Worm (Caenorhabditis elegans) whole organism, L3 larva: Measurements from ENCODE around the gene R151.2.

Experiments
- elt-1 ChIP-seq: fragments of 150-350 bp; optimal IDR thresholded peaks from 2 replicates; lab custom pipeline; 2014; ENCODE audit warnings: missing biosample characterization, missing genetic modification characterization
- fkh-2 ChIP-seq: fragments of 150-350 bp; optimal IDR thresholded peaks from 2 replicates; lab custom pipeline; 2014; ENCODE audit warnings: missing biosample characterization, missing genetic modification reagents, missing genetic modification characterization
- fos-1 ChIP-seq: fragments of 150-350 bp; optimal IDR thresholded peaks from 2 replicates; lab custom pipeline; 2014; ENCODE audit warnings: missing biosample characterization, missing genetic modification characterization
- jun-1 ChIP-seq: fragments of 150-350 bp; optimal IDR thresholded peaks from 2 replicates; lab custom pipeline; 2014; ENCODE audit warnings: missing biosample characterization, missing genetic modification reagents, missing genetic modification characterization
- lin-15B ChIP-seq: fragments of 150-350 bp; optimal IDR thresholded peaks from 2 replicates; lab custom pipeline; 2014; ENCODE audit warnings: missing biosample characterization, missing genetic modification characterization
- mdl-1 ChIP-seq: fragments of 150-350 bp; optimal IDR thresholded peaks from 2 replicates; lab custom pipeline; 2014; ENCODE audit warnings: missing biosample characterization, missing genetic modification characterization
- nhr-11 ChIP-seq: fragments of 150-350 bp; optimal IDR thresholded peaks from 2 replicates; lab custom pipeline; 2014; ENCODE audit warnings: missing biosample characterization, missing genetic modification characterization
- nhr-237 ChIP-seq: fragments of 150-350 bp; optimal IDR thresholded peaks from 2 replicates; lab custom pipeline; 2014; ENCODE audit warnings: missing biosample characterization, missing genetic modification characterization
- nhr-67 ChIP-seq: fragments of 150-350 bp; optimal IDR thresholded peaks from 2 replicates; lab custom pipeline; 2014; ENCODE audit warnings: missing biosample characterization, missing genetic modification characterization
- nhr-76 ChIP-seq: fragments of 150-350 bp; sonication (generic microtip); optimal IDR thresholded peaks from 5 replicates; lab custom pipeline; 2014; ENCODE audit warnings: missing biosample characterization, missing genetic modification characterization
- pha-4 ChIP-seq: fragments of 150-350 bp; optimal IDR thresholded peaks from 2 replicates; lab custom pipeline; 2014; ENCODE audit warnings: missing biosample characterization, missing genetic modification reagents, missing genetic modification characterization
- tbx-2 ChIP-seq: sonication (generic microtip); optimal IDR thresholded peaks from 2 replicates; lab custom pipeline; 2016; ENCODE audit warnings: mild to moderate bottlenecking, missing genetic modification characterization, missing compliant biosample characterization
- unc-62 ChIP-seq: fragments of 150-350 bp; sonication (generic microtip); optimal IDR thresholded peaks from 4 replicates; lab custom pipeline; 2014; ENCODE audit warnings: missing biosample characterization, missing genetic modification reagents, missing genetic modification characterization
- zag-1 ChIP-seq: fragments of 150-350 bp; optimal IDR thresholded peaks from 2 replicates; lab custom pipeline; 2014; ENCODE audit warnings: missing biosample characterization, missing genetic modification characterization

ce11 chrIII:7198838-7199237 lies 10.9 kb upstream of the R151.2 start, which contains the start of gene pfd-5:
- no peak for TF ChIP-seq tbx-2 (tag; lab: Kevin White, UChicago)
- TF ChIP-seq mdl-1 (tag; lab: Kevin White, UChicago), result no peak
- TF ChIP-seq fos-1 (tag; lab: Kevin White, UChicago), result no peak
- TF ChIP-seq pha-4 (tag; lab: Kevin White, UChicago), result peak; percentile 76
- no peak for TF ChIP-seq elt-1 (tag; lab: Kevin White, UChicago)
- TF ChIP-seq jun-1 (tag; lab: Kevin White, UChicago), result no peak
- peak; percentile 61 for TF ChIP-seq lin-15B (tag; lab: Kevin White, UChicago)
- TF ChIP-seq nhr-67 (tag; lab: Kevin White, UChicago), result no peak
- no peak for TF ChIP-seq nhr-237 (tag; lab: Kevin White, UChicago)
- no peak for TF ChIP-seq zag-1 (tag; lab: Kevin White, UChicago)
- no peak for TF ChIP-seq nhr-11 (tag; lab: Kevin White, UChicago)
- TF ChIP-seq unc-62 (GFP tag; lab: Kevin White, UChicago), result no peak
- TF ChIP-seq fkh-2 (tag; lab: Kevin White, UChicago), result no peak
- TF ChIP-seq nhr-76 (tag; lab: Kevin White, UChicago), result no peak
